Worm (Caenorhabditis elegans): ENCODE measurements around the gene unc-71.

DNA sequence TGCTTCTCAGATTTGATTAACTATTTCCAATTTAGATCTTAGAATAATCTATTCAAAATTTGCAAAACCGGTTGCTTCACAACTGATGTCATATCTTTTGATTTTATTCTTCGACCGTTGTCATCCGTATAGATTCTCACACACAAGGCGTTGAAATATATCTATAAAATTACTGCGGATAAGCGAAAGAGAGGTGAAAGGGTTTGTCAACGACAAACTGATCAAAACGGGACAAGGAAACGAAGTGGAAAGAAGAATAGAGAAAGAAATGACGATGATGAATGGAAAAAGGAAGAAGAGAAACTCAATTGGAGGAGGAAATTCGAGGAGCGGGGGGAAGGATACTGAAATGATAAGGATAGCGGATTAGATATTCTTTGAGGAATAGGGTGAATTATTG lies 40.5 kb downstream of the unc-71 start:
- TF ChIP-seq F23B12.7 (tag; optimal IDR thresholded peaks at IDR 0.05; ENCODE audit: insufficient read depth) (no peak), F57A8.1 (GFP tag; optimal IDR thresholded peaks at IDR 0.05) (no peak), ama-1 (optimal IDR thresholded peaks at IDR 0.05) (no peak), ama-1 (GFP tag; optimal IDR thresholded peaks at IDR 0.05) (no peak), ccch-3 (GFP tag; optimal IDR thresholded peaks at IDR 0.05) (no peak), egl-44 (GFP tag; IDR thresholded peaks at IDR 0.05) (no peak), ceh-91 (GFP tag; IDR thresholded peaks at IDR 0.05) (no peak), ztf-25 (GFP tag; IDR thresholded peaks at IDR 0.05) (no peak)

Data from whole organism, young adult.